Worm (Caenorhabditis elegans): ENCODE measurements around the gene W10C4.1.

The W10C4.1 gene

ce11 chrIII:235115-235514, 28.2 kb upstream of the W10C4.1 start (continued):
- TF ChIP-seq lag-1 (GFP tag; IDR thresholded peaks at IDR 0.05) (no peak), ceh-100 (GFP tag; IDR thresholded peaks at IDR 0.05) (no peak), mcd-1 (GFP tag; IDR thresholded peaks at IDR 0.05) (peak; percentile 79), K12H6.12 (tag; optimal IDR thresholded peaks at IDR 0.05) (peak; percentile 42), F49E8.2 (tag; optimal IDR thresholded peaks at IDR 0.05; ENCODE audit: insufficient read depth) (peak; percentile 46), F33H1.4 (GFP tag; IDR thresholded peaks at IDR 0.05) (no peak; the same call in 1 of the 2 replicates), zim-3 (tag; optimal IDR thresholded peaks at IDR 0.05) (no peak), hmg-20 (GFP tag; IDR thresholded peaks at IDR 0.05) (no peak), egrh-3 (GFP tag; IDR thresholded peaks at IDR 0.05) (no peak), mel-28 (tag; optimal IDR thresholded peaks at IDR 0.05; ENCODE audit: borderline replicate concordance) (no peak), lin-40 (tag; optimal IDR thresholded peaks at IDR 0.05) (no peak), rcor-1 (GFP tag; IDR thresholded peaks at IDR 0.05) (no peak; the same call in 1 of the 2 replicates), ets-4 (GFP tag; optimal IDR thresholded peaks at IDR 0.05) (no peak), gei-17 (GFP tag; optimal IDR thresholded peaks at IDR 0.05) (no peak), ceh-58 (GFP tag; IDR thresholded peaks at IDR 0.05) (no peak), lin-35 (GFP tag; optimal IDR thresholded peaks at IDR 0.05) (peak in 1 of 3 experiments; percentile 33), T26A5.8 (tag; optimal IDR thresholded peaks at IDR 0.05) (no peak), ztf-6 (GFP tag; IDR thresholded peaks at IDR 0.05) (no peak), F55B11.4 (tag; optimal IDR thresholded peaks at IDR 0.05; ENCODE audit: borderline replicate concordance, insufficient read depth) (no peak), nhr-179 (tag; optimal IDR thresholded peaks at IDR 0.05) (no peak), hmg-1.2 (GFP tag; IDR thresholded peaks at IDR 0.05) (peak; percentile 93), D2030.7 (GFP tag; IDR thresholded peaks at IDR 0.05) (peak; percentile 86), cebp-1 (GFP tag; IDR thresholded peaks at IDR 0.05) (peak; percentile 45; the same call in 1 of the 2 replicates), cebp-1 (tag; optimal IDR thresholded peaks at IDR 0.05) (no peak), lin-54 (GFP tag; optimal IDR thresholded peaks at IDR 0.05) (peak; percentile 64), hlh-12 (tag; optimal IDR thresholded peaks at IDR 0.05) (no peak), madf-10 (tag; optimal IDR thresholded peaks at IDR 0.05) (no peak), B0336.3 (GFP tag; IDR thresholded peaks at IDR 0.05) (peak; percentile 75), snpc-1.3 (tag; optimal IDR thresholded peaks at IDR 0.05; ENCODE audit: insufficient read depth) (peak; percentile 59), ZK185.1 (tag; optimal IDR thresholded peaks at IDR 0.05; ENCODE audit: poor library complexity, severe bottlenecking) (no peak), nfya-2 (GFP tag; IDR thresholded peaks at IDR 0.05) (no peak), fkh-3 (tag; optimal IDR thresholded peaks at IDR 0.05) (no peak), atf-7 (tag; optimal IDR thresholded peaks at IDR 0.05) (no peak), zfh-2 (GFP tag; conservative IDR thresholded peaks at IDR 0.05) (no peak), attf-3 (GFP tag; conservative IDR thresholded peaks at IDR 0.05) (peak; percentile 35; the same call in 1 of the 2 replicates), efl-1 (GFP tag; optimal IDR thresholded peaks at IDR 0.05) (peak; percentile 38), snpc-3.4 (tag; optimal IDR thresholded peaks at IDR 0.05) (peak; percentile 54), B0019.2 (GFP tag; conservative IDR thresholded peaks at IDR 0.05) (0 out of 2 replicates have a peak, but pooled peaks have one; percentile 35), hrde-1 (tag; optimal IDR thresholded peaks at IDR 0.05; ENCODE audit: borderline replicate concordance) (no peak), dpff-1 (tag; optimal IDR thresholded peaks at IDR 0.05) (no peak), dpl-1 (GFP tag; optimal IDR thresholded peaks at IDR 0.05) (peak; percentile 20), tbx-9 (tag; optimal IDR thresholded peaks at IDR 0.05; ENCODE audit: borderline replicate concordance) (no peak)
